Worm (Caenorhabditis elegans): ENCODE results near the gene tbc-17.

DNA sequence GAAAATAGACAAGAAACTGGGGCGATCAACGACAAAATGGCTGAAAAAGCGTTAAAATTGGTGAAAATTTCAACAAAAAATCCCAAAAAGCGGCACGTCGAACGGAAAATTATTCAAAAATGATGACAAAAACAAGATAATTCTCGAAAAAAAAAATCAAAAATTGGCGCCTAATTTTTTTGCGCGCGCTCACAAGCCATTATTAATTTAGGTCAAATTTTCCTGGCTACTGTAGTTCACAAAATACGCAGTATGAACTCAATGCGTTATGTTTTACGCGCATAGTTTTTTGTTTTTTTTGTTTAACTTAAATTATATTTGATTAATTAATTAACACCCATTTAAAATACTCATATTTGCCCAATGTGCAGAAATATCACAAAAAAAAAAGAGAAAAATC lies 45.1 kb downstream of the tbc-17 start:
- TF ChIP-seq sma-9 (GFP tag; optimal IDR thresholded peaks at IDR 0.05) (no peak), sma-9 (tag; optimal IDR thresholded peaks at IDR 0.05) (no peak), nhr-25 (tag; optimal IDR thresholded peaks at IDR 0.05) (no peak), blmp-1 (tag; optimal IDR thresholded peaks at IDR 0.05; ENCODE audit: insufficient read depth) (no peak), nhr-12 (tag; optimal IDR thresholded peaks at IDR 0.05) (no peak), unc-39 (tag; optimal IDR thresholded peaks at IDR 0.05) (no peak), ztf-4 (tag; optimal IDR thresholded peaks at IDR 0.05) (no peak)
